Worm (Caenorhabditis elegans) whole organism, L4/young adult: Measurements from ENCODE around the gene clec-180.
A peak's percentile ranks its signal among the peaks of the same experiment; 100 is the strongest.
"Not testable (repeated sequence)": the region's sequence is repeated elsewhere in the genome, so short reads cannot be mapped to it uniquely, and the experiment has no call there.

Experiments used
- W03F9.2 ChIP-seq: fragments of 150-350 bp; optimal IDR thresholded peaks from 2 replicates; lab custom pipeline; 2014; ENCODE audit warnings: missing biosample characterization, missing genetic modification characterization
- dao-5 ChIP-seq: sonication (generic microtip); optimal IDR thresholded peaks from 2 replicates; lab custom pipeline; 2016; ENCODE audit warnings: missing genotype, missing genetic modification characterization, moderate library complexity, missing compliant biosample characterization
- him-1 ChIP-seq: sonication (generic microtip); optimal IDR thresholded peaks from 2 replicates; lab custom pipeline; 2016; ENCODE audit warnings: missing genotype, missing genetic modification reagents, missing genetic modification characterization, missing compliant biosample characterization

Gene clec-180

DNA sequence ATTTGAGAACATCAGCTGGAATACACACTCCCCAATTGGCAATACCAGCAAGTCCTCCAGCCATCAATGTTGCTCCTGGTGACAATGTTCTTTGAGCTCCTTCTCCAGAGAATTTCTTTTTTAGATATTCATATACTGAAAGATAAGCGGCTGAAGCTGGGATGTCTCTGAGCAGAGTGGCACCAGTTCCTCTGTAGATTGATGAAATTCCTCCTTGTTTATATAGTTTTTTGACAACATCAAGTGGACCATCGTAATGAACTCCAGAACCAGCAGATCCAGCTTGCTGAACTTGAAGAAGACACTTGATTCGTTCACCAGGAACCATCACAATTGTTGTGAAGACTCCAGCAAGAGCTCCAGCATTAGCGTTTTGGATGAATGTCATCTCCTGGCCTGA, 16.6 kb upstream of the clec-180 start:
- TF ChIP-seq dao-5 (tag; lab: Kevin White, UChicago) (no peak), him-1 (tag; lab: Kevin White, UChicago) (no peak), W03F9.2 (tag; lab: Kevin White, UChicago) (no peak)

DNA sequence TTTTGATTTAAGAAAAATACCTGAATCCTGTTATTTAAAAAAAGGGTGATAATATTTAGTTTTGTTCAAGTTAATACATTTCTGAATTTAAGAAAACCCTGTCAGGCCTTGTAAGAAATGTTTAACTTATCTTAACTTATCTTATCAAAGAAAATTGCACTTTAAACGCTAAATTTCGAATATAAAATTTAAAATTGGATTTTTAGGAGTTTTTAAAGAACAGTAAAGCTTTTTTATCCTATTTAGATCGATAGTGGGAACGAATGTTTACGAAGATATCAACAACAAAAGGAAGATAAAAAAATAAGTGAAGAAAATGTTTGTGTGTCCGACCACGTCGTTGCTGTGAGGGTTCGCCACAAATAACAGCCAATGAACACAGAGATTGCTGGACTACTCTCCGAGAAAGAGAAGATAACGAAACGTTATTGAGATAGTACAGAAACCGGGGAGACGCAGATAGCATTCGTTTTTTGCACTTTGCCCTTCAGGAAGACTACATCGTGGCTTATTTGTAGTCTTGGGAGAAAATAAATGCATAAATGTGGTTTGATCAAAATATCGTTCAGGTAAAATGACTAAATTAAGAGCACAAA, 15.6 kb upstream of the clec-180 start, which contains the start of gene dif-1:
dif-1 (minus strand) TSS at position 51 of the 596 bp plus-strand sequence.
- TF ChIP-seq dao-5 (tag; lab: Kevin White, UChicago) (no peak), W03F9.2 (tag; lab: Kevin White, UChicago) (peak; percentile 52)

DNA sequence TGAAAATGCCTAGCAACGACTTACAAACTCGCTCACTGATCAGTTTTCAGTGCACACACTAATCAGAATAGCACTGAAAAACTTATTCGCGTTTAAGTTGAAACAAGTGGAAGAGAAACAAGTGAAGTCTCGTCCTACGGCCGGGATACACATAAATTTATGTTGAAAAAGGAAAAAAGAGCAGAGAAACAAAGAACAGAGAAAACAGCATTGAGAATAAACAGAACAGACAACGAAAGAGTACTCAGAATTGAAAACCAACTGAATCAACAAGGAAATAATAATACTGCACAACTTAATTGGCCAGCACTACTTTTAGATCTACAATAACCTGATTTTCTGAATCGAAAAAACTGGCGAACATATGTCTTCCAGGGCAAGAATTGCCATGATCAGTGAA, 14.3 kb upstream of the clec-180 start, which contains the start of gene F49E8.6:
F49E8.6 (minus strand) TSS at position 317 of the 400 bp plus-strand sequence.
- TF ChIP-seq dao-5 (tag; lab: Kevin White, UChicago) (no peak), him-1 (tag; lab: Kevin White, UChicago) (no peak), W03F9.2 (tag; lab: Kevin White, UChicago) (no peak)

DNA sequence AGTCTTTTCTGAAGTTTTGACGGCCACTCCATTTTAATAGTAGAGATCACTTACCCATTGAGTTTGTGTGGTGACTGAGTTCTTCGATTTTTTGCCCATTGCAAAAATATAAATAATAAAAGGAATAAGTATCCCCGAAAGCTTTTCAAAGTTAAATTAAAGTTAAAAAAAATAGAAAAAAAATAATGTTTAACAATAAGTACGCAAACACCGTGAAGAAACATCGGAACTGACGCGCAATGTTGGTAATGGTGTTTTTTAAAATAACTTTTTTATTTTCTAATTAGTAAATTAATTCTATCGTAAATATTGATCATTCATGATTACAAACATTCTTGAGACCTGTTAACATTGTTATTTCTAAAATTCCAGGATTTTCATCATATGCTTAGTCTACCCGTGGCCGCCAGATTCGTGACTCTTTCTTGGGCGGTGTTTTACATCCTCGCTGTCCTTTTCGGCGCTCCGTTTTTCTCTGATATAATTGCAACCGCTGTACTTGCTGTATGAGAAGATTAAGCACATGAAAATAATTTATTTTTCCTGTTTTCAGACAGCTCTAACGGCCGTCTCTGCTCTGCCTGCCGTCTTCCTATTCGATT, 12.3 kb upstream of the clec-180 start, which contains the start of the genes F49E8.7, F49E8.8 and nprl-2:
F49E8.7 (minus strand) TSS at position 101 of the 602 bp plus-strand sequence.
F49E8.8 (plus strand) TSS at position 373 of the 602 bp plus-strand sequence.
nprl-2 (plus strand) TSS at position 552 of the 602 bp plus-strand sequence.
- TF ChIP-seq W03F9.2 (tag; lab: Kevin White, UChicago) (no peak), dao-5 (tag; lab: Kevin White, UChicago) (no peak), him-1 (tag; lab: Kevin White, UChicago) (no peak)

DNA sequence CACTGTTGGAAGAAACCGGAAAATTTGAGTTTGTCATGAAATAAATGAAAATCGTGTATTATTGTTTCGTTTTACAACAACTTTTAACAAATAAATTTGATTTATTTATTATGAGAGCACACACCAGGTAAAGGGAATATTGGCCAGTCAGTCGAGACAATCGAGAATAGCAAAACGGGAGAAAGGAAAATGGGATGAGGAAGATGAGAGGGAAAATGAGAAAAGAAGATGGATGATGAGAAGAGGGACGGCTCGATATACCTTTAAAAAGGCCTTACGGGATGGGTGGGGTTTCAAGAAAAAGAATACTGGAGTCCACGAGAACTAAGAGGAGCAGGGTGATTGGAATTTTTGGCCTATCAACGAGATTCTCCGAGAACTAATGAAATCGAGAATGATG, 10.0 kb upstream of the clec-180 start:
- no peak for TF ChIP-seq dao-5 (tag; lab: Kevin White, UChicago)
- no peak for TF ChIP-seq W03F9.2 (tag; lab: Kevin White, UChicago)
- no peak for TF ChIP-seq him-1 (tag; lab: Kevin White, UChicago)

DNA sequence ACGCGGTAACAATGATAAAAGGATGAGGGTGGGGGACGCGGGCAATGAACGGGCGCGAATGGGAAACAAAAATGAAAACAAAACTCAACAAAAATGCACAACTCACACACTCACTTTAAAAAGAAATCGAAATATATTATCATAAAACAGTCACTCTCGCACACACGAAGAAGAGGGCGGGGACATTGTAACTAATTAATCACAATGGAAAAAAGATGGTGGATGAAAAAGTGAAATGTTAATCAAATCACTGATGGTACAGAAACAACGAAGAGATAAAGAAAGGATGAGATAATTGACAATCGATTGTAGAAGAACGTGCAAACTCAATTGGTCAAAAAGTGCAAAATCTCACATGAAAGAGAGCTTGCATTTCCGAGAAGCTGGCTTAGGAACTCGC, 9.5 kb upstream of the clec-180 start:
- TF ChIP-seq W03F9.2 (tag; lab: Kevin White, UChicago) = no peak

DNA sequence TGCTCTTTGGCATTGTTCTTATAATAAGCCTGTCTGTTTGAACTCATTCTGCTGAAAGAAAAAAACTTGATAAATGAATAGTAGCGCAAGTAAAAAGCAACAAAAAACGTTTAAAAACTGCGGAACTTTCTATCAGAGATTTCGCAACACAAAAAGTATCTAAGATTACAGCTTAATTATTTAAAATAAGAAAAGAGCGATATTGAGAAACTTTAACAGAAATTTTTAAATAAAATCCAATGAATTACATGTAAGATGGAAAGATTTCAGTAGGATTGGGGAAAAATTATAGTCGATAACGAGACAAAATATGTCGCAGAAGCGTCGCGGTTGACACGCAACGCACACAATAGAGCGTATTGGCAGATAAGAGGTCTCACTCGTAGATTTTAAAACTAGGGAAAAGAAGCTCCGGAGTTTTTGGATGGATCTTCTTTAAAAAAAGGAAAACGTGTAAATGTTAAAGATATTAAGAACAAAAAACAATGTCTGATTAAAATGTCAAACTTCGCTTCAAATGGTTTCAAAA, 7.0 kb upstream of the clec-180 start, which contains the start of gene ima-3:
ima-3 (minus strand) TSS at position 51 of the 529 bp plus-strand sequence.
- TF ChIP-seq him-1 (tag; lab: Kevin White, UChicago) = no peak
- peak; percentile 27 for TF ChIP-seq W03F9.2 (tag; lab: Kevin White, UChicago)
- no peak for TF ChIP-seq dao-5 (tag; lab: Kevin White, UChicago)

DNA sequence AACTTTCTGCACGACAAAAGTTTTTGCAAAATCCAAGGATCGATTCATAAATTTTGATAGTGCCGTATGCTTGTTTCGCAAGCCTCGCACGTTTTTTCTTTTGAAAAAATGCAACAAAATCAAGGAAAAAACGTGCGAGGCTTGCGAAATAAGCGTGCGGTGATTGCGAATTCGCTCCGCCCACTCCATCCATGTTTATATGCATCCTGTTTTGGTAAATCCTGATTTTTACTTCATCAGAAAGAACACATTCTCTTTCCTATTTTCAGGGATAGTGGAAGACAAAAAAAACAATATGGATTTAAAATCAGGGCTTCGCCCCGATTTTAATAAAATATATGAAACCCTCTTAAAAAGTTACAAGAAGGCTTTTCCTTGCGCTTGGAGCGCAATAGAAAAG, 4.8 kb upstream of the clec-180 start, which contains the start of gene F32E10.9:
F32E10.9 (minus strand) TSS at position 101 of the 400 bp plus-strand sequence.
- TF ChIP-seq dao-5, him-1, W03F9.2 (tag; lab: Kevin White, UChicago): not testable (repeated sequence)

DNA sequence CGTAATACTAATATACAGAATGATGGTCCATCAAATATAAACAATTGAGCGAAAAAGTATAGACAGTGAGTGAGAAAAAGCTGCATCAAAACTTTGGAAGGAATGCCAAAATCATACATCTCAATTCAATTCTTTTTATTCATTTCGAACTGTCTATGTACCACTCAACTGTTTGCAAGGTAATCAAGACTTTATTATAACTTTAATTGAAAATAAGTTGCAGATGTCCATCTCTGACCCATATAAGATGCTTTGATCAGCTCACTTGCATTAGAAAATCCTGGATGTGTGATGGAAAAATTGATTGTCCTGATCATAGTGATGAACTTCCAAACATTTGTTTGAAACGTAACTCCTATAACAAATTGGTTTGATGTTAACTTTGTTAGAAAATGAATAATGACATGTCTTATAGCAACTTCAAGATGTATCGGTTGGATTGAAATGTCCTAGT, 1.1 kb upstream of the clec-180 start, which contains the start of gene F32E10.8:
F32E10.8 (plus strand) TSS at position 51 of the 454 bp plus-strand sequence.
- no peak for TF ChIP-seq W03F9.2 (tag; lab: Kevin White, UChicago)
- TF ChIP-seq dao-5 (tag; lab: Kevin White, UChicago) = no peak
- TF ChIP-seq him-1 (tag; lab: Kevin White, UChicago) = no peak

DNA sequence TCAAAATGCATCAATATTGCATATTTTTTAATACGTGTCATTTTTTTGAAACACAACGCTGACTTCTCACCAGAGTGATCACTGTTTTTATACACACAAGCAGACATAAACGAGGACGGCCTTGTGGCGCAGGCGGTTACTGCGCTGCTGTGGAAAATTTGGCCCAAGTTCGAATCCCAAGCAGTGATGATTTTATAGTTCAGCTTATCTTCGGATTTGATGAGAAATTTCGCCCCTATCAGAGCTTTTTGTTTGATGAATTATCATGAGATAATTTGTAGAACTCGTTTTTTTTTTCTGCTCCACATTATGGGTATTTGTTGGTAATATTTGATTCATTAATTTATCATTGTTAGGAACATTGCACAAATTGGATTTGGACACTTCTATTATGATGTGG, 5.3 kb downstream of the clec-180 start:
- peak; percentile 90 for TF ChIP-seq dao-5 (tag; lab: Kevin White, UChicago)
- TF ChIP-seq him-1 (tag; lab: Kevin White, UChicago) = peak; percentile 90
- TF ChIP-seq W03F9.2 (tag; lab: Kevin White, UChicago) = peak; percentile 76

DNA sequence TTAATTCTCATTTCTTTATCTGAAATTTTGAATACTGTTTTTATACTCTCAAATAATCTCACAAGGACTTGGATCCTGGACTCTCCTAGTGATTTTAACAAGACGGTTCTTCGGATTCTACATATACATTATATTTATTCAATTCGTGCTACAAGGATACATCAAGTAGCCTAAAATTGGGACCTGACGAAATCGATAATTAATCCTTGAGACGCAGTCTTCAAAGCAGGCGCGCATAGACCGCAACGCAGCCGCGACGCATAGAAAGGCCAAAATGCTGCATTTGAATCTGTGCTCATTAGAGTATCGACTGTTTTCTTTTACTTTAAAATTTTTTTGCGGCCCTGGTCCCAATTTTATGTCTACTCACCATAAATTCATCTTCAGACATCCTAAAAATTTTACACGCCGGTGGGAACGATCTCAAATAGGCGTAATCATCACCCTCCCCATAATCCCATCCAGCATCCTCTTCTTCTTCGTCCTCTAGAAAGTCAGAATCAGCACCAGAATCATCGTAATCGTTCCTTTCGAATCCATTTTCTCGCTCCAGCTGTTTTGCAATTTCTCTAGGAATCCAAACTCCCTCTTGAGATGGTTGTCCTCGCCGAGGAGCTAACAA, 6.6 kb downstream of the clec-180 start, which contains the start of gene cec-4:
cec-4 (plus strand) TSS at position 572 of the 622 bp plus-strand sequence.
- TF ChIP-seq dao-5 (tag; lab: Kevin White, UChicago) = no peak
- no peak for TF ChIP-seq him-1 (tag; lab: Kevin White, UChicago)
- no peak for TF ChIP-seq W03F9.2 (tag; lab: Kevin White, UChicago)

DNA sequence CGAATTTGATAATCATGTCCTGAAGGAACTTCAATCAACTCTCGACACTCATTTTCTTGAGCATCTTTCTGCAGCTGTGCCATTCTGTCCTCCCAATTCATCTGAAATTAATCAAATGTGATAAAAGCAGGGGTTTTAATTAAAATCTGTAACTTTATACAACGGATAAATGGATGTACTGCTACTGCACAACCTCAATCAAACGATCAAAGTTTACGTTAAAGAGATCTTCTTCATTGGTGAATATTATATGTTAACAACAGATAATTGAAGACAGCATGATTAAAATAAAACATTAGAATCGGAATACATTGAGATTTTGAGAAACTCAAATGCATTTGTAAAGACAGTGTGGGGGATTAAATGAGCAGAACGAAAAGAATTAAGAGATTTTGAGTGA, 9.6 kb downstream of the clec-180 start, which contains the start of gene F32E10.5:
F32E10.5 (minus strand) TSS at position 101 of the 400 bp plus-strand sequence.
- TF ChIP-seq him-1 (tag; lab: Kevin White, UChicago) (no peak), dao-5 (tag; lab: Kevin White, UChicago) (no peak), W03F9.2 (tag; lab: Kevin White, UChicago) (no peak)
